Fruit fly (Drosophila melanogaster) ovary, adult (tissue): ENCODE measurements around the gene emc.

Experiments
- CG17801 ChIP-seq: fragments of 200-800 bp; optimal IDR thresholded peaks from 2 replicates; lab custom pipeline; 2019; ENCODE audit warnings: missing biosample characterization, mild to moderate bottlenecking, missing genetic modification characterization, moderate library complexity; ENCODE audit not compliant: partially characterized antibody

The emc gene

DNA sequence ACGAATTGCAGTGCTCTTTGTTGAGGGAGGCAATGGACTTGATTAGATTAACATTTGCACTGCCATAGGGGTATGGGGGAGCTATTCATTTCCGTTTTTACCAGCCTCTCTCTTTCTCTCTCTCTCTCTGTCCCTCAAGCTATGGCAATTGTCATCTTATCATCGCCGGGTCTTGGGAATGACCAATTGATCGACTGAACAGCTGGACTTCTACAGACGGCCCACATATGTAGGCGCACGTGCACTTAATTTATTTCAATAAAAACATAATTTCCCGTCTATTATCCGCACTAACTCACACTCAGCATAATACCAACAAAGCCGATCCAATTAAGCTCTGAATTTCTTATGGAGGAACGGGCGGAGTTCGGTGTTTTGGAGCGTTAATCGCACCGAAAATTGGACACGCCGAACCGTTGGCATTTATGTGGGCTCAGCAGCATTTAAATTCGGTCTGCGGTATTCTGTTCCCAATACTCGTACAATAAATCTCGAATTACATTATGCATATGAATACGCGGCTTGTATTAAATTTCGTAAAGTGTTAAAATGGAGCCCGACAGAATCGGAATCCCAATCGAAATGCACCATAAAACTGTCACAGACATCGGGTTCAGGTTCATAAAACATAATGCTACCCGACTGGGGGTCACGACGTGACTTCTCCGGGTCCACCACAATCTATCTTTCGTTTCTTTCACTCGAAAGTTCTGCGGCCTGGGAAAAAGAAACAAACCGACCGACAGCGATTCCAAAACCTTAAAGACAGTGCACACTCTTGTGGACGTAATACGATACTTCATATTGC is 25.3 kb upstream of the emc start:
- no peak for TF ChIP-seq CG17801 (GFP tag; lab: Kevin White, UChicago)

dm6 chr3L:724518-725341 is 24.5 kb upstream of the emc start:
- peak; percentile 34 for TF ChIP-seq CG17801 (GFP tag; lab: Kevin White, UChicago)

DNA sequence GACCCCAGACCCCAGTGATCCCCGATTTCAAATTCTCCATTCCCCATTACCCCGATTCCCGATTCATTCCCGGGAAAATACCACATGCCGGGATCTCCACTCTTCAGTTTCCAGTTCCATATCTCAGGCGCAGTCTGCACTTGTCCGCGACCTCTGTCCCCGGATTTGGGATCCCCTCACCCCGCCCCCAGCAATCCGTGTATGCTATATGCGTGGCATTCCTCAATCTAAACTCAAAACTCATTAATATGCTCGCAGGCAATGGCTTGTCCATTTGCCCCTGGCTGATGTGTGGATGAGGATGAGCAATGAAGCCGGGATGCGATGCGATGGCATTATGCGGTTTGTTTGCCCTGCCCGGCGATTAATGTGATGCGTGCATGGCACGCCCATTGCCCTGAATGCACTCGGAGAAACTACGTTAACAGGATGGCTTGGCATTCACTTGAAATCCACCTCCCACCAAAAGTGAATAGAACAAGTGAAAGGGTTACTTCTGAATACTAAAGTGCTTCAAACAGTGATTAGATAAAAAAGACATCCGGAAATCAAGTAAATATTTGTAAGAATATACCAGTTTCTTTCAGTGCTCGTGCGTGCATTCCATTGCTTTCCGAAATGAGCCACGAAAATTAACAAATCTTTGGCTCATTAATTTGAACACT is 23.5 kb upstream of the emc start:
- no peak for TF ChIP-seq CG17801 (GFP tag; lab: Kevin White, UChicago)

dm6 chr3L:726486-727180 is 22.6 kb upstream of the emc start:
- TF ChIP-seq CG17801 (GFP tag; lab: Kevin White, UChicago): no peak

DNA sequence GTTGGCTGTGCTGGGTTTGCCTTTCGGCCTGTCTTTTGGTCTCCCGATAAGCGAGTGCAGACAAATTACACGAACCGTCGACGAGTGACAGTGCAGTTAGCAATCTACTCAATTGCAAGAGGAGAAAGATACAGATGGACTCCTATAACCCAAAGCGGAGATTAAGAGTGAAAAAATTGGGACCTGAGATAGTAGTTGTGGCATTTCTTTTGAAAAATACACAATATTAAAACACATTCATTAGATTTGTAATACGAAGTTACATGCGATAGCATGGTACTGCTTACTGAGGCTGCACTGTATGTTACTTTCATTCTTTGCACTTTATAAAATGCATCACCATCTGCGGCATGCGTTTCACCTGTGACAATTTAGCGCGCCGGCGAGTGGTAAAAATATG is 22.0 kb upstream of the emc start:
- no peak for TF ChIP-seq CG17801 (GFP tag; lab: Kevin White, UChicago)

dm6 chr3L:727874-728273 is 21.3 kb upstream of the emc start:
- TF ChIP-seq CG17801 (GFP tag; lab: Kevin White, UChicago): no peak

DNA sequence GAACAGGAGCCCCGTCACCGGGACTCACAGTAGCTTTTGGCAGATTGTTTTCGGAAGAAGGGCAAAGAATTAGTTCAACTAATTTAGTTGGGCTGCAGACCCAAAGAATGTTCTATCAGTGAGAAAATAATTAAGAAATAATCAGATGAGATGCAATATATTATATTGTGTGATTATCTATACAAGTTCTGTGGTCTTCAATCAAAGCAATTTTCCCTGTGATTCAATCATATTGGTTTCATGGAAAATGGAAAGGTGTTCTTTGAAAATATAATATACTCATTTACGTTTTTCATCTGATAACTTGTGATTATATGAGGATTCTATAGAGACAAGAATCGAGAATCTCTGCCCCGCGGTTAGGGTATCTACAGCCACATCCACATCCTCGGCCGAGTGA is 20.6 kb upstream of the emc start:
- no peak for TF ChIP-seq CG17801 (GFP tag; lab: Kevin White, UChicago)

dm6 chr3L:729345-729744 is 19.9 kb upstream of the emc start:
- TF ChIP-seq CG17801 (GFP tag; lab: Kevin White, UChicago): no peak

DNA sequence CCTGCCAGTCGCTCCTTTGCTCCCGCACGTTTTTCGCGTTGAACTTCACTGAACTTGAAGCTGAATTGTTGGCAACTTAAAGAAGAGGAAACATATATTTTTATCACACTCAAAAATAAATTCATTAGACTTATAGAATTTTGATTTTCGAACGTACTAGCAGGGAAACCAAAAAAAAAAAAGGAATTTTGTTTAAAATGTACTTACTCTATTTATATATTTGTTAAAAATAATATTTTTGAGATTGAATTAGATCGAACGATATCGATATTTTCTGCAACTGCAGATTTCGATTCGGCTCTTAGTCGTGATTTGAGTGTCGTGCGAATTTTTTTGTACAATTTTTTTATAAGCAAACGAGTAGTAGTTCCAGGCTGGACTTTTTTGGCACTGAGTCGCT is 17.7 kb upstream of the emc start:
- TF ChIP-seq CG17801 (GFP tag; lab: Kevin White, UChicago): no peak

DNA sequence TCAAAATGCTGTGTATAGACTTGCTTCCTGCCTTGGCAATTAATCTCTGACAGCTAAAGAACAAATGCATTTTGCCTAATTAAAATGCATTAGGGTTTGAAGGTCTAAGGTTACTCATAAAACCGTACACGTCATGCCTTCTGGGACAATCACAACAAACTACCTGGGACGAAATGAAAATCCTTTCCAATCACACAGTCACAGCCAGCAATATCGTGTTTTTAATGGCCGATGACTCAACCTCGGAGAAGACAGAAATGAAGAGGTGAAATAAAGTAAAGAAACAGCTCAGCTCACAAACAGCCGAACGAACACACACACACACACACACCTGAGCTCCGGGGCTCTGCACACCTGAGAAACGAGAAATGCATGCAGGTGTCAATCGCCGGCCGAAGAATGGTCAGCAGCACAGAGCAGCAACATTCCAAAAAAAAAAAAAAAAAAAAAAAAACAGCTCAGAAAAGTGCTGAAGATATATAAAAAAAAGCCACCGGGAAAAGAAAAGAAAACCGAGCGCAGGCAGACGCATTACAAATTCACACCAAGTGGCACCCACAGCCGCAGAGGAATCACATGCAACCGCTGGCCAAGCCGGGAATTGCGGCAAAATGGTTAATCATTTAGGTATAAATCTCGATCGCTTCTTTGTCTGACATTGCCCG is 16.8 kb upstream of the emc start:
- TF ChIP-seq CG17801 (GFP tag; lab: Kevin White, UChicago): peak; percentile 52

DNA sequence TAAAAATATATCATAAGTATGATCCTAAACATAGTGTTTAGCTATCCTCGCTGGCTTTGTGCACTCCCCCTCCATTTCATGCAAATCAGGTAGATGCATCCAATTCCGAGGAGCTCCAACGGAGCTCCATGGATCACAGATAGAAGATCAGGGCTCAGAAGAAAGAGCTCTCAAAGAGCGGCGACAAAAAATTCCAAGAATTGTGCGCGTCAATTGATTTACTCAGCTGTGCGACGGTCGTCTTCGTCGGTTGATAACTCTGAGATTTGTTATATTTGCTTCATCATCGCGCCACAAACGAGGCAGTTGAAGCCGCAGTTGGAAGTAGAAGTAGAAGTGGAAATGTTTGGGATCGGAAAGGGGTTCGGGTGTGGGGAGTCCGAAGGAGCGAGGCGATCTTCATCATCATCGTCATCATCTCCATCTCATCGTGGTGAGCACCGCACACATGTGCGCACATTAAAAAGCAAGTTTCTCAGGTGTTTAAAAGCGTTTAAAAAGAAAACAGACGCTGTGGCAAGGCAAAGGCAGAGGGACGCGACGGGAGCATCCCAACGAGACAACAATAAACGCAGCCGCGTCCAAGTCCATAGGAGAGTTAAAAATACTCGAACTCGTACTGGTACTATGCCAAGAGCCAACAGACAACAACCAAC is 15.9 kb upstream of the emc start:
- TF ChIP-seq CG17801 (GFP tag; lab: Kevin White, UChicago): no peak

DNA sequence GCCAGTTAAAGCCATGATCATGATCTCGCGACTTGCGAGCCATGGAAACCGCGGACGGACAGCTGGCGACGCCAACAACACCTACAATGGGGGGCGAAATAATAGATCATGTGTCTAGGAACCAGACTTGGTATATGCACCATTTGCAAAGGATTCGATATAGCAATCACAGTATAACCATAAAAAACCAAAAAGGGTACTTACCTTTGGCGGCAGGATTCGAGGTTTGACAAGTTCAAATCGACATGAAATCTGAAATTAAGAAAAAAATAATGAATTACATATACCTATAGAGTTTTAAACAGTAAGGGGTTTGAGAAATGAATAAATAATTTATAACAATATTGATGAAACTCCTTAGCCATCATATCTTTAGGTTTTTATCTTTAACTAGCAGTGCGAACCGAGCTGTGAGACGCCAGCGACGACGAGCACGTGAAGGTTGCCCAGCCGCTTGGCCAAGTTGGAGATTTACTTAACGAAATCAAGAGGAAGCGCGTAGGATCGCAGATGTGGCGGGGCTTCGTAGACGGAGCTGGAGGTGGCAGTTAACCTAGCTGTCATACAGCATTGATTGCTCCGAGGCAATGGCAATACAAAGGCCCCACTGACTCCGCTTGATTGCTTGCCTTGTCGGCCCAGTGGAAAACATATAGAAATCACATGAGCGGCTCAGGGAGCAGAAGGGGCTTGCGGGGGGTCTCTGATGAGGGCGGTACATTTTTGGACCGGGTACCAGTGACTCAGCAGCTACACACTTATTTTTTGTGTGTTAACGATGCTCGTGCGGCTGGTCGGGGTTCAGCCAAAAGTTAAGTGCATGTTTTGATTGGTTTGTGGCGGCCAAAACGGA is 15.1 kb upstream of the emc start:
- TF ChIP-seq CG17801 (GFP tag; lab: Kevin White, UChicago): no peak

DNA sequence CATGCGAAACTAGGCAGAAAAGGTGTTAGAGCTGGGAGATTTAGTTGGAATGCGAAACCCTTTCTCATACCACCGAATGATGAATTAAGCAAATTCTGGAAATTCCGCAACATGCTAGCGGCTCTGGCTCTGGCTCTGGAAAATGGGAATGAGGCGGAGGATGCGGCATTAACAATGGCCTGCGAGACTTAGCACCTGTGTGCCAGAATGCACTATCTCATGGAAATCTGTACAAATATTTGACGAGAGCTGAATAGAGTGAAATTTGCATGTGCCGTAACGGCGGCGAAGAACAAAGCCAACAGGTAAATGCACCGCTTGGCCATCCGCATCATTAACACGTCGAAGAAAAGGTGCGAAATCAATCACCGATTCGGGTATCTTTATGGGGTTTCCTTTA is 13.9 kb upstream of the emc start:
- no peak for TF ChIP-seq CG17801 (GFP tag; lab: Kevin White, UChicago)
